Worm (Caenorhabditis elegans) whole organism, L2 larva: ENCODE measurements around the gene C51E3.9.

Source experiments
- egl-27 ChIP-seq: sonication (generic microtip); optimal IDR thresholded peaks from 3 replicates; lab custom pipeline; 2017; ENCODE audit warnings: missing biosample characterization, missing genetic modification reagents, missing genetic modification characterization
- lsy-2 ChIP-seq, 2 experiments: fragments of 150-350 bp in 1 of 2; sonication (generic microtip) in 1 of 2; optimal IDR thresholded peaks; 2 replicates each; lab custom pipeline; 2014 to 2017; ENCODE audit warnings: missing biosample characterization in 2 of 2, missing genetic modification characterization in 2 of 2
- nhr-237 ChIP-seq: fragments of 150-350 bp; optimal IDR thresholded peaks from 2 replicates; lab custom pipeline; 2014; ENCODE audit warnings: missing biosample characterization, missing genetic modification characterization
- skn-1 ChIP-seq: sonication (generic microtip); optimal IDR thresholded peaks from 2 replicates; lab custom pipeline; 2017; ENCODE audit warnings: missing biosample characterization, missing genetic modification characterization
- sma-9 ChIP-seq, 2 experiments: fragments of 150-350 bp in 1 of 2; sonication (generic microtip) in 1 of 2; optimal IDR thresholded peaks; 2 replicates each; lab custom pipeline; 2014 to 2016; ENCODE audit warnings: missing genetic modification characterization in 2 of 2, mild to moderate bottlenecking in 1 of 2, missing biosample characterization in 1 of 2, missing compliant biosample characterization in 1 of 2, missing genetic modification reagents in 1 of 2, moderate library complexity in 1 of 2
- unc-39 ChIP-seq: fragments of 150-350 bp; optimal IDR thresholded peaks from 2 replicates; lab custom pipeline; 2014; ENCODE audit warnings: missing biosample characterization, missing genetic modification characterization
- ztf-1 ChIP-seq: fragments of 200-800 bp; sonication (Bioruptor generic); conservative IDR thresholded peaks from 2 replicates; pipeline ENCODE4 v1.3.6; 2022; ENCODE audit warnings: missing genetic modification characterization, missing compliant biosample characterization
- ztf-4 ChIP-seq: fragments of 150-350 bp; optimal IDR thresholded peaks from 2 replicates; lab custom pipeline; 2014; ENCODE audit warnings: missing biosample characterization, missing genetic modification characterization

DNA sequence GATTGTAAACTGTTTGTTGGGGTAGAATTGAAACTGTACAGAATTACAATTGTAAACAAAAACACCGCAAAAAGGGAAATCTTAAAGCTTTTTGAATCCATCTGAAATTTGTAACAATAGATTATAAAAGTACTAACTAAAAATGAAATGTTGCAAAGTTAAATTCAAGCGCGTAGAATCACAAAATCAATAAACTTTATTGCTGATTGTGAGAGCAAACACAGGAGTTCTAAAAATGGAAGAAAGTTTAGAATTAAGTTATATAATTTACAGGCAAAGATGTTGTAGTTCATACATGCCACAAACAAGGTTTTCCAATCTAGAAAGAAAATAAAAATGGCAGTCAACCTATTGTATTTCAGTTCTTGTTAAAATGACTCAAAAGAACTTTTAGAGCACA is 33.6 kb upstream of the C51E3.9 start, which contains the start of gene C08B6.3:
- TF ChIP-seq unc-39 (tag; lab: Kevin White, UChicago) = no peak
- no peak for TF ChIP-seq skn-1 (tag; lab: Kevin White, UChicago)
- no peak for TF ChIP-seq egl-27 (tag; lab: Kevin White, UChicago)
- no peak for TF ChIP-seq lsy-2 (tag; optimal IDR thresholded peaks at IDR 0.05; lab: Kevin White, UChicago)
- TF ChIP-seq nhr-237 (tag; lab: Kevin White, UChicago) = no peak
- TF ChIP-seq ztf-1 (GFP tag; lab: Robert Waterston, UW) = no peak
- no peak for TF ChIP-seq ztf-4 (tag; lab: Kevin White, UChicago)
- no peak for TF ChIP-seq sma-9 (GFP tag; optimal IDR thresholded peaks at IDR 0.05; lab: Kevin White, UChicago)
- no peak for TF ChIP-seq sma-9 (tag; optimal IDR thresholded peaks at IDR 0.05; lab: Kevin White, UChicago)
